Worm (Caenorhabditis elegans): ENCODE data around the gene meg-4.

meg-4 gene

DNA sequence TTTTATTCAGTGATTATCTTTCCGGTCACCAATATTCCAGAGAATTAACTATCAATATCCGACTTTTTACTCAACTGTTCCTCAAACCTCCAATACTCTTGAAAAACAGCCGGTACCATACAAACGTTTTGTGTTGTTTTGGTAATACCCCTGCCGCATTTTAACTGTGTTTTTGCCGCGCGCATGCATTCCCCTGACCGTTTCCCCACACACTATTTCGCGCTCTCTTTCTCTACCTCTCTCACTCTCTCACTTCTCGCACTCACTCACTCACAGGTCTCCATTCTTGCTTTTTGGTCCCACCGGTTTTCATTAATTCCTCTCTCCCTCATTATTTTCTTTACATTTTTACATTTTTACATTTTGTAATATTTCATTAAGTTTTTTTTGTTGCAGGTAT lies at the start of gene meg-4:
TSS of gene meg-4 (plus strand) at position 397 of the 400 bp plus-strand sequence.
- TF ChIP-seq unc-62 (GFP tag; optimal IDR thresholded peaks at IDR 0.05) (no peak), lin-32 (GFP tag; optimal IDR thresholded peaks at IDR 0.05) (no peak), flh-1 (GFP tag; optimal IDR thresholded peaks at IDR 0.05) (no peak), bed-3 (GFP tag; optimal IDR thresholded peaks at IDR 0.05) (no peak), drap-1 (GFP tag; optimal IDR thresholded peaks at IDR 0.05) (no peak), nhr-237 (tag; optimal IDR thresholded peaks at IDR 0.05) (no peak), ham-2 (GFP tag; optimal IDR thresholded peaks at IDR 0.05) (no peak), snpc-4 (tag; optimal IDR thresholded peaks at IDR 0.05) (no peak), sem-2 (GFP tag; optimal IDR thresholded peaks at IDR 0.05) (no peak), ceh-83 (GFP tag; optimal IDR thresholded peaks at IDR 0.05) (no peak), tbx-8 (GFP tag; optimal IDR thresholded peaks at IDR 0.05) (no peak), nhr-12 (tag; optimal IDR thresholded peaks at IDR 0.05) (no peak), ces-1 (GFP tag; optimal IDR thresholded peaks at IDR 0.05) (no peak), ceh-39 (tag; optimal IDR thresholded peaks at IDR 0.05) (no peak), hlh-1 (tag; optimal IDR thresholded peaks at IDR 0.05) (no peak), nhr-28 (tag; optimal IDR thresholded peaks at IDR 0.05) (no peak), unc-39 (tag; optimal IDR thresholded peaks at IDR 0.05) (no peak), blmp-1 (tag; optimal IDR thresholded peaks at IDR 0.05) (no peak)

DNA sequence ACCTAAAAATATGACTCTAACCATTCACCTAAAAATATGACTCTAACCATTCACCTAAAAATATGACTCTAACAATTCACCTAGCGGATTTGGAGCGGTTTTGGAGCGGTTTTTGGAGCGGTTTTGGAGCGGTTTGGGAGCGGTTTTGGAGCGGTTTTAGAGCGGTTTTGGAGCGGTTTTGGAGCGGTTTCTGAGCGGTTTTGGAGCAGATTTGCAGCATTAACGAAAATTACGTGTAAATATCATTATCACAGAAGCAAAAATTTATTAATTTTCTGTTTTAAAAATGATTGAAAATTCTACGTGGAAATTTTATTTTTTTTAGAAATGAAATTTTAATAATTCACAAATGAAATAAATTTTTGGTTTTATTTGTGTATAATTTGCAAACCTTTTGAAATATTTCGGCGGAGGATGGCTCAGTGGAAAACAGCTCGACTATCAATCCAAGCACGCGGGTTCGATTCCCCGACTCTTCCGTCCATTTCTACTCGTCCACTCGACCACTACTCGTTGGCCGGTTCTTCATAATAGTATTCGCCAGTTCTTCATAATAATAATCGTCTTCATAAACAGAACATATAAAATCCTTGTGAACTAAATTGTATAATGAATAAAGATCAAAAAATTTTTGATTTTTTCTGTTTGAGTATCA lies 39.2 kb upstream of the meg-4 start:
- no peak for TF ChIP-seq ceh-43 (GFP tag; optimal IDR thresholded peaks at IDR 0.05)
- TF ChIP-seq unc-39 (tag; optimal IDR thresholded peaks at IDR 0.05), result no peak
- no peak for TF ChIP-seq mls-2 (tag; optimal IDR thresholded peaks at IDR 0.05)
- TF ChIP-seq elt-1 (tag; optimal IDR thresholded peaks at IDR 0.05; ENCODE audit: borderline replicate concordance, insufficient read depth), result no peak
- TF ChIP-seq ces-1 (GFP tag; optimal IDR thresholded peaks at IDR 0.05), result no peak
- no peak for TF ChIP-seq zip-8 (tag; optimal IDR thresholded peaks at IDR 0.05)

- TF ChIP-seq ham-2 (GFP tag; optimal IDR thresholded peaks at IDR 0.05) (no peak), ztf-11 (tag; optimal IDR thresholded peaks at IDR 0.05) (no peak), M03D4.4 (tag; optimal IDR thresholded peaks at IDR 0.05) (no peak), ceh-43 (GFP tag; optimal IDR thresholded peaks at IDR 0.05) (no peak), blmp-1 (tag; optimal IDR thresholded peaks at IDR 0.05) (no peak), nhr-2 (tag; optimal IDR thresholded peaks at IDR 0.05) (no peak), hlh-1 (tag; optimal IDR thresholded peaks at IDR 0.05) (no peak), ces-1 (GFP tag; optimal IDR thresholded peaks at IDR 0.05) (no peak), nhr-237 (tag; optimal IDR thresholded peaks at IDR 0.05) (no peak), mls-2 (tag; optimal IDR thresholded peaks at IDR 0.05) (no peak), bed-3 (GFP tag; optimal IDR thresholded peaks at IDR 0.05) (no peak), elt-1 (tag; optimal IDR thresholded peaks at IDR 0.05; ENCODE audit: borderline replicate concordance, insufficient read depth) (no peak), lin-32 (GFP tag; optimal IDR thresholded peaks at IDR 0.05) (no peak), drap-1 (GFP tag; optimal IDR thresholded peaks at IDR 0.05) (no peak), ceh-39 (tag; optimal IDR thresholded peaks at IDR 0.05) (no peak), nhr-28 (tag; optimal IDR thresholded peaks at IDR 0.05) (no peak), zip-8 (tag; optimal IDR thresholded peaks at IDR 0.05) (no peak)
Observed at ce11 chrX:1651668-1652067, 31.1 kb upstream of the meg-4 start, which contains the start of gene ZK380.4. TSS of gene ZK380.4 (minus strand) at chrX:1651994.

ce11 chrX:1654146-1654545 lies 28.6 kb upstream of the meg-4 start, which contains the start of gene ZK380.6:
TSS of gene ZK380.6 (plus strand) at chrX:1654446.
- TF ChIP-seq drap-1 (GFP tag; optimal IDR thresholded peaks at IDR 0.05), result no peak
- no peak for TF ChIP-seq bed-3 (GFP tag; optimal IDR thresholded peaks at IDR 0.05)
- TF ChIP-seq nhr-2 (tag; optimal IDR thresholded peaks at IDR 0.05), result no peak
- no peak for TF ChIP-seq blmp-1 (tag; optimal IDR thresholded peaks at IDR 0.05)
- no peak for TF ChIP-seq pha-4 (tag; optimal IDR thresholded peaks at IDR 0.05)
- no peak for TF ChIP-seq nhr-12 (tag; optimal IDR thresholded peaks at IDR 0.05)

DNA sequence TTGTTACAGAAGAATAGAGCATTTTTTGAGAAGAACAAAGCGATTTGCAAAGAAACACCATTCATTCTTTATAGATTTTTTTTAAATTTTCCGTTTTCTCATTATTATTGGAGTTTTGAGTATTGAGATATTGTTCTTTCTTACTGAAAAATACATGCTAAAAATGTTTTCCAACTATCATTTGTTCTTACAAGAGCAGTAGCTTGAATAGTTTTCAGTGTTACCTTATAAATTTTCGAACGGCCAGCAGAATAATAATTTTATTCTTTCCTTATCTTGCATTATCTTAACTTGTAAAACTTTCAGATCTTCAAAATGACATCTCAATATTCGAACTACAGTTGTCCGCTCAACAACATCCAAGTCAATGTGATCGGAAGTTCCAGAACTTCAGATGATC lies 27.5 kb upstream of the meg-4 start, which contains the start of gene tbx-32:
TSS of gene tbx-32 (plus strand) at position 301 of the 400 bp plus-strand sequence.
- TF ChIP-seq unc-39 (tag; optimal IDR thresholded peaks at IDR 0.05) (no peak), mab-5 (tag; optimal IDR thresholded peaks at IDR 0.05) (no peak), drap-1 (GFP tag; optimal IDR thresholded peaks at IDR 0.05) (no peak)

ce11 chrX:1664925-1665324 lies 17.8 kb upstream of the meg-4 start, which contains the start of gene R09H3.2:
TSS of gene R09H3.2 (minus strand) at chrX:1665025.
- no peak for TF ChIP-seq tbx-8 (GFP tag; optimal IDR thresholded peaks at IDR 0.05)
- no peak for TF ChIP-seq zip-8 (tag; optimal IDR thresholded peaks at IDR 0.05)
- no peak for TF ChIP-seq nhr-76 (tag; optimal IDR thresholded peaks at IDR 0.05)
- TF ChIP-seq cnd-1 (tag; optimal IDR thresholded peaks at IDR 0.05), result no peak
- TF ChIP-seq unc-39 (tag; optimal IDR thresholded peaks at IDR 0.05), result no peak
- no peak for TF ChIP-seq ceh-43 (GFP tag; optimal IDR thresholded peaks at IDR 0.05)
- no peak for TF ChIP-seq ceh-83 (GFP tag; optimal IDR thresholded peaks at IDR 0.05)
- TF ChIP-seq nhr-2 (tag; optimal IDR thresholded peaks at IDR 0.05), result no peak
- TF ChIP-seq sptf-1 (tag; optimal IDR thresholded peaks at IDR 0.05), result no peak

Measured in whole organism, mixed stage, embryonic.